Worm (Caenorhabditis elegans): ENCODE data around the gene T26H10.2.

T26H10.2 gene

ce11 chrV:11390394-11390793 lies 34.1 kb downstream of the T26H10.2 start, which contains the start of the genes K03B8.11 and K03B8.14:
Gene K03B8.11 (minus strand): TSS chrV:11390494.
Gene K03B8.14 (plus strand): TSS chrV:11390503.
- TF ChIP-seq sma-3 (GFP tag; optimal IDR thresholded peaks at IDR 0.05): no peak
- no peak for TF ChIP-seq aly-2 (tag; optimal IDR thresholded peaks at IDR 0.05)
- TF ChIP-seq nhr-25 (tag; optimal IDR thresholded peaks at IDR 0.05): no peak
- TF ChIP-seq blmp-1 (tag; optimal IDR thresholded peaks at IDR 0.05; ENCODE audit: insufficient read depth): no peak
- no peak for TF ChIP-seq nhr-21 (tag; optimal IDR thresholded peaks at IDR 0.05)
- no peak for TF ChIP-seq unc-55 (GFP tag; optimal IDR thresholded peaks at IDR 0.05)

- no peak for TF ChIP-seq gmeb-1 (tag; optimal IDR thresholded peaks at IDR 0.05)
Observed at ce11 chrV:11389776-11390175, 34.7 kb downstream of the T26H10.2 start, which contains the start of gene col-155. Gene col-155 (minus strand): TSS chrV:11389876.

ce11 chrV:11386428-11386827 lies 38.0 kb downstream of the T26H10.2 start, which contains the start of gene F55C10.4:
Gene F55C10.4 (plus strand): TSS chrV:11386728.
- no peak for TF ChIP-seq crh-2 (tag; optimal IDR thresholded peaks at IDR 0.05)
- TF ChIP-seq lin-39 (tag; optimal IDR thresholded peaks at IDR 0.05): no peak
- no peak for TF ChIP-seq snpc-4 (tag; optimal IDR thresholded peaks at IDR 0.05)
- TF ChIP-seq nhr-6 (tag; optimal IDR thresholded peaks at IDR 0.05): no peak
- TF ChIP-seq unc-62 (GFP tag; optimal IDR thresholded peaks at IDR 0.05): no peak
- TF ChIP-seq ztf-11 (tag; optimal IDR thresholded peaks at IDR 0.05): no peak
- TF ChIP-seq nhr-21 (tag; optimal IDR thresholded peaks at IDR 0.05): no peak
- no peak for TF ChIP-seq sem-4 (tag; optimal IDR thresholded peaks at IDR 0.05)

ce11 chrV:11385060-11385459 lies 39.4 kb downstream of the T26H10.2 start, which contains the start of gene col-154:
Gene col-154 (plus strand): TSS chrV:11385360.
- no peak for TF ChIP-seq ceh-16 (tag; optimal IDR thresholded peaks at IDR 0.05)
- no peak for TF ChIP-seq sem-4 (tag; optimal IDR thresholded peaks at IDR 0.05)
- TF ChIP-seq ceh-82 (tag; optimal IDR thresholded peaks at IDR 0.05): no peak
- no peak for TF ChIP-seq Y55F3AM.14 (GFP tag; optimal IDR thresholded peaks at IDR 0.05)
- no peak for TF ChIP-seq ztf-11 (tag; optimal IDR thresholded peaks at IDR 0.05)
- TF ChIP-seq nhr-23 (tag; optimal IDR thresholded peaks at IDR 0.05): no peak
- TF ChIP-seq nhr-10 (tag; optimal IDR thresholded peaks at IDR 0.05): no peak
- TF ChIP-seq mdl-1 (tag; optimal IDR thresholded peaks at IDR 0.05): no peak
- no peak for TF ChIP-seq unc-62 (GFP tag; optimal IDR thresholded peaks at IDR 0.05)
- TF ChIP-seq sma-9 (GFP tag; optimal IDR thresholded peaks at IDR 0.05): no peak
- TF ChIP-seq sma-9 (tag; optimal IDR thresholded peaks at IDR 0.05): no peak
- TF ChIP-seq fos-1 (tag; optimal IDR thresholded peaks at IDR 0.05): no peak
- no peak for TF ChIP-seq ama-1 (optimal IDR thresholded peaks at IDR 0.05)
- TF ChIP-seq ztf-4 (tag; optimal IDR thresholded peaks at IDR 0.05): no peak
- TF ChIP-seq F13H6.1 (tag; optimal IDR thresholded peaks at IDR 0.05): no peak
- TF ChIP-seq lin-39 (tag; optimal IDR thresholded peaks at IDR 0.05): no peak
- no peak for TF ChIP-seq R02D3.7 (tag; optimal IDR thresholded peaks at IDR 0.05)
- no peak for TF ChIP-seq peb-1 (tag; optimal IDR thresholded peaks at IDR 0.05)
- TF ChIP-seq ZK546.5 (tag; optimal IDR thresholded peaks at IDR 0.05): no peak
- no peak for TF ChIP-seq elt-3 (tag; optimal IDR thresholded peaks at IDR 0.05)
- TF ChIP-seq skn-1 (tag; optimal IDR thresholded peaks at IDR 0.05): no peak

ce11 chrV:11383032-11383431 lies 41.4 kb downstream of the T26H10.2 start, which contains the start of gene F55C10.5:
Gene F55C10.5 (plus strand): TSS chrV:11383105.
- TF ChIP-seq unc-55 (GFP tag; optimal IDR thresholded peaks at IDR 0.05) (no peak), peb-1 (tag; optimal IDR thresholded peaks at IDR 0.05) (no peak), lsy-2 (tag; optimal IDR thresholded peaks at IDR 0.05) (no peak), elt-3 (tag; optimal IDR thresholded peaks at IDR 0.05) (no peak)

ce11 chrV:11380571-11380970 lies 43.9 kb downstream of the T26H10.2 start:
- TF ChIP-seq lin-39 (tag; optimal IDR thresholded peaks at IDR 0.05): no peak
- peak; percentile 16 for TF ChIP-seq sma-9 (GFP tag; optimal IDR thresholded peaks at IDR 0.05)
- no peak for TF ChIP-seq sma-9 (tag; optimal IDR thresholded peaks at IDR 0.05)
- no peak for TF ChIP-seq sma-3 (GFP tag; optimal IDR thresholded peaks at IDR 0.05)

Data from whole organism, L2 larva.